Worm (Caenorhabditis elegans): ENCODE results near the gene Y82E9BL.19.

Gene Y82E9BL.19

ce11 chrIII:1324513-1324912 is 7.3 kb upstream of the Y82E9BL.19 start, which contains the start of gene fbxa-14:
Gene fbxa-14 (minus strand): TSS chrIII:1324613.
- TF ChIP-seq hlh-6 (tag; optimal IDR thresholded peaks at IDR 0.05) (no peak), pha-4 (tag; optimal IDR thresholded peaks at IDR 0.05) (no peak), pax-1 (tag; optimal IDR thresholded peaks at IDR 0.05) (no peak), nhr-232 (tag; optimal IDR thresholded peaks at IDR 0.05) (no peak), zip-5 (tag; optimal IDR thresholded peaks at IDR 0.05) (no peak), che-1 (tag; optimal IDR thresholded peaks at IDR 0.05) (no peak), ceh-24 (tag; optimal IDR thresholded peaks at IDR 0.05) (no peak)

- no peak for TF ChIP-seq sox-4 (tag; optimal IDR thresholded peaks at IDR 0.05)
- TF ChIP-seq pqm-1 (tag; optimal IDR thresholded peaks at IDR 0.05): no peak
Measured at ce11 chrIII:1326490-1326889, 5.3 kb upstream of the Y82E9BL.19 start, which contains the start of gene Y82E9BL.18. Gene Y82E9BL.18 (plus strand): TSS chrIII:1326790.

- TF ChIP-seq nfya-1 (tag; optimal IDR thresholded peaks at IDR 0.05) (no peak), ceh-9 (tag; optimal IDR thresholded peaks at IDR 0.05) (no peak), ceh-45 (GFP tag; IDR thresholded peaks at IDR 0.05) (no peak), C08G9.2 (tag; optimal IDR thresholded peaks at IDR 0.05) (no peak), fkh-10 (GFP tag; optimal IDR thresholded peaks at IDR 0.05) (no peak), ceh-22 (tag; optimal IDR thresholded peaks at IDR 0.05) (no peak), C38D4.7 (GFP tag; optimal IDR thresholded peaks at IDR 0.05) (no peak)
Measured at ce11 chrIII:1340240-1340639, 8.4 kb downstream of the Y82E9BL.19 start, which contains the start of gene fbxa-5. Gene fbxa-5 (minus strand): TSS chrIII:1340340.

ce11 chrIII:1342488-1342887 is 10.7 kb downstream of the Y82E9BL.19 start, which contains the start of gene fbxa-26:
Gene fbxa-26 (minus strand): TSS chrIII:1342522.
- TF ChIP-seq madf-2 (tag; optimal IDR thresholded peaks at IDR 0.05): no peak
- no peak for TF ChIP-seq ceh-6 (GFP tag; optimal IDR thresholded peaks at IDR 0.05)
- no peak for TF ChIP-seq sox-2 (GFP tag; IDR thresholded peaks at IDR 0.05)
- TF ChIP-seq unc-3 (GFP tag; conservative IDR thresholded peaks at IDR 0.05): no peak
- no peak for TF ChIP-seq unc-3 (tag; optimal IDR thresholded peaks at IDR 0.05)
- TF ChIP-seq fkh-6 (tag; optimal IDR thresholded peaks at IDR 0.05): no peak
- no peak for TF ChIP-seq F13H6.1 (tag; optimal IDR thresholded peaks at IDR 0.05)
- no peak for TF ChIP-seq C08G9.2 (tag; optimal IDR thresholded peaks at IDR 0.05)
- TF ChIP-seq K09A11.1 (tag; optimal IDR thresholded peaks at IDR 0.05; ENCODE audit: insufficient read depth): no peak

- TF ChIP-seq pat-9 (tag; optimal IDR thresholded peaks at IDR 0.05) (no peak), zip-5 (tag; optimal IDR thresholded peaks at IDR 0.05) (no peak), F13H6.1 (tag; optimal IDR thresholded peaks at IDR 0.05) (no peak), dmd-4 (tag; optimal IDR thresholded peaks at IDR 0.05; ENCODE audit: borderline replicate concordance) (no peak), elt-2 (tag; optimal IDR thresholded peaks at IDR 0.05) (no peak), lin-11 (tag; optimal IDR thresholded peaks at IDR 0.05) (no peak), madf-2 (tag; optimal IDR thresholded peaks at IDR 0.05) (no peak), pha-4 (tag; optimal IDR thresholded peaks at IDR 0.05) (no peak), mec-3 (tag; optimal IDR thresholded peaks at IDR 0.05; ENCODE audit: borderline replicate concordance) (no peak), ceh-45 (GFP tag; IDR thresholded peaks at IDR 0.05) (no peak), ceh-31 (tag; optimal IDR thresholded peaks at IDR 0.05) (no peak), ref-2 (tag; optimal IDR thresholded peaks at IDR 0.05) (no peak), hlh-8 (tag; optimal IDR thresholded peaks at IDR 0.05) (no peak), C08G9.2 (tag; optimal IDR thresholded peaks at IDR 0.05) (no peak), dve-1 (tag; optimal IDR thresholded peaks at IDR 0.05) (no peak), ceh-30 (tag; optimal IDR thresholded peaks at IDR 0.05) (no peak), ceh-22 (tag; optimal IDR thresholded peaks at IDR 0.05) (no peak), ztf-16 (tag; optimal IDR thresholded peaks at IDR 0.05) (no peak)
Measured at ce11 chrIII:1342919-1343419, 11.2 kb downstream of the Y82E9BL.19 start, which contains the start of gene fbxa-27. Gene fbxa-27 (plus strand): TSS chrIII:1342969.
